Worm (Caenorhabditis elegans) whole organism, early embryonic: ENCODE results near the gene M28.4.

Source experiments
- B0310.2 ChIP-seq: sonication (generic microtip); optimal IDR thresholded peaks from 2 replicates; lab custom pipeline; 2016; ENCODE audit warnings: mild to moderate bottlenecking, missing genetic modification characterization, missing compliant biosample characterization
- F13C5.2 ChIP-seq: sonication (generic microtip); optimal IDR thresholded peaks from 2 replicates; lab custom pipeline; 2017; ENCODE audit warnings: mild to moderate bottlenecking, missing genetic modification characterization, inconsistent platforms, missing compliant biosample characterization
- aly-1 ChIP-seq: sonication (generic microtip); optimal IDR thresholded peaks from 2 replicates; lab custom pipeline; 2016; ENCODE audit warnings: missing genetic modification characterization, missing compliant biosample characterization
- ama-1 ChIP-seq: fragments of 150-350 bp; optimal IDR thresholded peaks from 2 replicates; lab custom pipeline; 2014
- ceh-36 ChIP-seq: sonication (generic microtip); optimal IDR thresholded peaks from 2 replicates; lab custom pipeline; 2016; ENCODE audit warnings: missing genetic modification characterization, inconsistent platforms, missing compliant biosample characterization
- flt-1 ChIP-seq: fragments of 200-800 bp; sonication (Bioruptor generic); IDR thresholded peaks from 2 replicates; pipeline ENCODE4 v1.3.6; 2022; ENCODE audit warnings: missing genetic modification characterization, missing compliant biosample characterization
- hmbx-1 ChIP-seq: sonication (generic microtip); optimal IDR thresholded peaks from 2 replicates; lab custom pipeline; 2016; ENCODE audit warnings: mild to moderate bottlenecking, missing genetic modification characterization, missing compliant biosample characterization
- hmg-4 ChIP-seq: fragments of 200-800 bp; sonication (Bioruptor generic); optimal IDR thresholded peaks from 2 replicates; lab custom pipeline; 2018; ENCODE audit warnings: mild to moderate bottlenecking, missing genetic modification characterization, missing compliant biosample characterization
- pes-1 ChIP-seq: fragments of 200-800 bp; sonication (Bioruptor generic); IDR thresholded peaks from 2 replicates; pipeline ENCODE4 v1.3.6; 2022; ENCODE audit warnings: missing genetic modification reagents, missing genetic modification characterization, missing compliant biosample characterization
- scrt-1 ChIP-seq: fragments of 200-800 bp; sonication (Bioruptor generic); IDR thresholded peaks from 2 replicates; pipeline ENCODE4 v1.3.6; 2022; ENCODE audit warnings: missing genetic modification characterization, missing compliant biosample characterization
- tbx-11 ChIP-seq: fragments of 200-800 bp; sonication (Bioruptor generic); IDR thresholded peaks from 2 replicates; pipeline ENCODE4 v1.3.6; 2022; ENCODE audit warnings: missing genetic modification characterization, missing compliant biosample characterization
- tbx-37 ChIP-seq: fragments of 200-800 bp; sonication (Bioruptor generic); conservative IDR thresholded peaks from 2 replicates; pipeline ENCODE4 v1.3.6; 2022; ENCODE audit warnings: missing genetic modification reagents, missing genetic modification characterization, missing compliant biosample characterization
- tra-4 ChIP-seq: sonication (generic microtip); optimal IDR thresholded peaks from 2 replicates; lab custom pipeline; 2017; ENCODE audit warnings: missing genetic modification characterization, missing compliant biosample characterization

DNA sequence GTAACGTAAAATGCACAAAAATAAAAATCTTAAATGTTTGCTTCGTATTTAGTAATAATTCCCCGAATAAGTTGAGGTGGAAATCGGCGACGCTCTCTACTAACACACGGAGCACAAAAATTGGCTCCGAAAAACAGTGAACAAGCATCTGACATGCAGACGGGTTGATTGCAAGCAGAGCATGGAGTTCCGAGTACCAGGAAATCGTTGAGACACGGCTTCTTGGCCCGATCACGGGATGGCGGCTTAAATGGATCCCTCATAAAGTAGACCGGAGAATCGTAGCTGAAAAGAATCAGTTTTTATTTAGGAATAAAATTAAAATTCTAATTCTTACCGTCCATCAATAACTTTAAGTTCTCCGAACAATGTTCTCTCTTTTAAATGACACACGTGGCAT is 18.8 kb downstream of the M28.4 start:
- TF ChIP-seq ama-1 = peak; percentile 61
- no peak for TF ChIP-seq pes-1 (GFP tag; lab: Robert Waterston, UW)
- TF ChIP-seq F13C5.2 (tag; lab: Kevin White, UChicago) = no peak
- TF ChIP-seq aly-1 (tag; lab: Kevin White, UChicago) = no peak
- TF ChIP-seq ceh-36 (tag; lab: Kevin White, UChicago) = no peak
- no peak for TF ChIP-seq tra-4 (tag; lab: Kevin White, UChicago)
- no peak for TF ChIP-seq B0310.2 (tag; lab: Kevin White, UChicago)
- no peak for TF ChIP-seq flt-1
- no peak for TF ChIP-seq hmg-4
- TF ChIP-seq tbx-11 = no peak
- no peak for TF ChIP-seq tbx-37
- TF ChIP-seq scrt-1 (GFP tag; lab: Robert Waterston, UW) = no peak
- TF ChIP-seq hmbx-1 (tag; lab: Kevin White, UChicago) = no peak
